Fruit fly (Drosophila melanogaster): ENCODE measurements around the gene Tektin-C.
A peak's percentile ranks its signal among the peaks of the same experiment; 100 is the strongest.

The Tektin-C gene

DNA sequence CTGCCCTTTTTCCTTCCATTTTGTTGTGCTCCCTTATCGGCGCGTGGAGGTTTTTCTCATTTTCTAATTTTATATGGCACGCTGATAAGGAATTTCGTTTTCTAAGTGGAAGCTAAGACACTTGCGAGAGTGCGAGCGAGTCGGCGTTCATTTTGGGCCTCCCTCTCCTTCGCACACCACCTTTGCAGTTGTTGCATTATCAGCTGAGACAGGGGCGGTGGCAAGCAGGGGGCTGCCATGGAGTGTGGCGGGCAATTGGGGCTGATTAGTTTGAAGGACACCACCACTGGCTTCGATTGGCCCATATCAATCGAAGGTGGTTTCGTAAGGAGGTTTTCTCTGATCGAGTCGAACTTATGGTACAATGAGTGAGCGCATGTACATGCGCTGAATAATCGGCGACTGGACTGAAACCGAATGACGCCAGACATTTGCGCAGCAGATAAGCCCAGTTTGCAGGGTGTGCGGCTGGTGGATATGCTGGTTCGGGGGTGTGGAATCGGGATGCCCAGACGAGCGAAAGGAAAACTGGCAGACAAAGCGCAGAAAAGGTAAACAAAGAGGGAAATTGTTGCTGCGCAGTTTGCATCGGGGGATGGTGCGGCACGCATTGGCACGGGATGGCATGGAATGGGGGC lies 13.4 kb upstream of the Tektin-C start:
- TF ChIP-seq CG34367 (tag; optimal IDR thresholded peaks at IDR 0.05): no peak
- TF ChIP-seq rn (GFP tag; IDR thresholded peaks at IDR 0.05): no peak
- no peak for TF ChIP-seq EcR (GFP tag; optimal IDR thresholded peaks at IDR 0.05)
- no peak for TF ChIP-seq Ets98B (GFP tag; IDR thresholded peaks at IDR 0.05)
- no peak for TF ChIP-seq CG14655 (GFP tag; optimal IDR thresholded peaks at IDR 0.05)
- no peak for TF ChIP-seq CG8159 (tag; optimal IDR thresholded peaks at IDR 0.05)
- TF ChIP-seq CG17806 (tag; optimal IDR thresholded peaks at IDR 0.05): no peak
- TF ChIP-seq CG8301 (tag; optimal IDR thresholded peaks at IDR 0.05): no peak
- TF ChIP-seq fd96Ca (GFP tag; IDR thresholded peaks at IDR 0.05): no peak
- no peak for TF ChIP-seq gl (tag; optimal IDR thresholded peaks at IDR 0.05)
- no peak for TF ChIP-seq CG32121 (GFP tag; IDR thresholded peaks at IDR 0.05)

DNA sequence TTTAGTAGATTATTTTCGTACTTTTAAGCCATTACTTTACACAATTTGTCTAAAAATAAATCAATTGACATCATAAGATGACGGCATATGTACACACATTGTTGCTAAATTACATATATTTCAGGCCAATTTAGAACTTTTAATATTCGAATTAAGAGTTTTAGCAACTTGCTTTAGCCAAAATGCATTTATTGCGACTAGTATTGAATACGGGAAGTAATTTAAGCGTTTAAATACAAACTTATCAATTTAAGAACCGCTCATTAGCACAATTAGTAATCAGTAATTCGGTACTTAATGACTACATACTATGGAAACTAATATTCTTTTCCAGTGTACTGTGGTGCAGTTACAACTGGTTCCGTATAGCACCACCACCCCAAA lies 12.8 kb upstream of the Tektin-C start:
- no peak for TF ChIP-seq CG34367 (tag; optimal IDR thresholded peaks at IDR 0.05)
- no peak for TF ChIP-seq rn (GFP tag; IDR thresholded peaks at IDR 0.05)
- TF ChIP-seq fd96Ca (GFP tag; IDR thresholded peaks at IDR 0.05): no peak
- TF ChIP-seq D1 (tag; optimal IDR thresholded peaks at IDR 0.05): no peak
- no peak for TF ChIP-seq CG13204 (GFP tag; optimal IDR thresholded peaks at IDR 0.05)
- TF ChIP-seq CG8159 (tag; optimal IDR thresholded peaks at IDR 0.05): no peak
- TF ChIP-seq Pif1B (GFP tag; optimal IDR thresholded peaks at IDR 0.05): no peak
- no peak for TF ChIP-seq CG10348 (GFP tag; IDR thresholded peaks at IDR 0.05)
- no peak for TF ChIP-seq Snoo (tag; optimal IDR thresholded peaks at IDR 0.05)

DNA sequence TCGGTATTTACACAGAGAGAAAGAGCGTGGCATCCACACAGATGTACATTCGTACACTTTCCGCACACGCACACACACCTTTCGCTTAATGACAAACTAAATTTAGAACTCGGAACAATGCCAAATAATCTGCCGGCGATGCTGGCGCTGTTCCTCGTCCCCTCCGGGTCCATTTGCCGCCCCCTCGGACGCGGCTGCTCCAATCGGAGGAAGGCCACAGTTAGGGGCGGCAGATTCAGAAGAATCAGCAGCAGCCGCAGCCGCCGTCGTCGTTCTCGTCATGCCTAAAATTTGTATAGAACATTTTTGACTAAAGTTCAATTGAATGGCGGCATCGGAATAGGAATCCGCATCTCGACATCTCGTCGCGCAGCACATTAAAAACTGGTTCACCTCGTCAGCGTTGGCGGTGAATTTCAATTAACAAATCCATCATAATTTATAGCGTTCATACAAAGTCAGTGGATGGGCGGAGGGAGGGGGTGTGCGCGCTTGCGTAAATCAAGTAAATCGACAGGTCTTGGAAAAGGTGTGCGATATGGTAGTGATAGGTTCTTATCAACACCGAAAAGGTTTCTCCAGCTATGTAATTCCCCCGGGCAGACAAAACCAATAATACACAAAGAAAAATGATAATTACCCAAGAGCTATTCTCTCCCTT lies 12.3 kb upstream of the Tektin-C start:
- TF ChIP-seq EcR (GFP tag; optimal IDR thresholded peaks at IDR 0.05): no peak
- TF ChIP-seq CG32121 (GFP tag; IDR thresholded peaks at IDR 0.05): peak; percentile 80

DNA sequence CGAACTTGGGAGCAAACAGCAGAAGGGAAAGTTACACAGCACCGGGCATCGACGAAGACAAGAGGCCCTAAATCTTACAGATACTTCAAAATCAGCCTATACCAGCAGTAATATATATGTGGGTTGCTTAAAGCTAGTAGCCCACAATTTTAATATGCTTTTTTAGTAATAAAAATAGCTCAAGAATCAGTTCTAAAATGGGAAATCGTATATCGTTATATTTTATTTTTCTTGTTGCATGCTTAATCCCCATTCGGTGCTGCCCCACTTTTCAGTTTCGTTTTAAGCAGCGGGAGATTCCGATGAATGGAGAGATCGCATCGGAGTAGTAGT lies 11.7 kb upstream of the Tektin-C start:
- TF ChIP-seq fd96Ca (GFP tag; IDR thresholded peaks at IDR 0.05) (peak; percentile 87), CG15710 (tag; optimal IDR thresholded peaks at IDR 0.05) (peak; percentile 86), D1 (tag; optimal IDR thresholded peaks at IDR 0.05) (peak; percentile 50), EcR (GFP tag; optimal IDR thresholded peaks at IDR 0.05) (peak; percentile 23), Pif1A (GFP tag; optimal IDR thresholded peaks at IDR 0.05) (peak; percentile 88), CG13204 (GFP tag; optimal IDR thresholded peaks at IDR 0.05) (peak; percentile 62), CG34367 (tag; optimal IDR thresholded peaks at IDR 0.05) (peak; percentile 75), Snoo (tag; optimal IDR thresholded peaks at IDR 0.05) (peak; percentile 55), Pif1B (GFP tag; optimal IDR thresholded peaks at IDR 0.05) (peak; percentile 78), rn (GFP tag; IDR thresholded peaks at IDR 0.05) (no peak), CG10348 (GFP tag; IDR thresholded peaks at IDR 0.05) (0 out of 2 replicates have a peak, but pooled peaks have one; percentile 31), CG8159 (tag; optimal IDR thresholded peaks at IDR 0.05) (peak; percentile 89), Ets98B (GFP tag; IDR thresholded peaks at IDR 0.05) (peak; percentile 62), CG4496 (GFP tag; IDR thresholded peaks at IDR 0.05) (no peak; the same call in 1 of the 3 replicates), CG14655 (GFP tag; optimal IDR thresholded peaks at IDR 0.05) (peak; percentile 87), gl (tag; optimal IDR thresholded peaks at IDR 0.05) (peak; percentile 59), CG8301 (tag; optimal IDR thresholded peaks at IDR 0.05) (peak; percentile 87), CG9948 (tag; optimal IDR thresholded peaks at IDR 0.05) (peak; percentile 85), CG32121 (GFP tag; IDR thresholded peaks at IDR 0.05) (no peak; the same call in 1 of the 2 replicates), CG17806 (tag; optimal IDR thresholded peaks at IDR 0.05) (peak; percentile 79), CG12605 (GFP tag; IDR thresholded peaks at IDR 0.05) (peak; percentile 11; the same call in 1 of the 2 replicates)

DNA sequence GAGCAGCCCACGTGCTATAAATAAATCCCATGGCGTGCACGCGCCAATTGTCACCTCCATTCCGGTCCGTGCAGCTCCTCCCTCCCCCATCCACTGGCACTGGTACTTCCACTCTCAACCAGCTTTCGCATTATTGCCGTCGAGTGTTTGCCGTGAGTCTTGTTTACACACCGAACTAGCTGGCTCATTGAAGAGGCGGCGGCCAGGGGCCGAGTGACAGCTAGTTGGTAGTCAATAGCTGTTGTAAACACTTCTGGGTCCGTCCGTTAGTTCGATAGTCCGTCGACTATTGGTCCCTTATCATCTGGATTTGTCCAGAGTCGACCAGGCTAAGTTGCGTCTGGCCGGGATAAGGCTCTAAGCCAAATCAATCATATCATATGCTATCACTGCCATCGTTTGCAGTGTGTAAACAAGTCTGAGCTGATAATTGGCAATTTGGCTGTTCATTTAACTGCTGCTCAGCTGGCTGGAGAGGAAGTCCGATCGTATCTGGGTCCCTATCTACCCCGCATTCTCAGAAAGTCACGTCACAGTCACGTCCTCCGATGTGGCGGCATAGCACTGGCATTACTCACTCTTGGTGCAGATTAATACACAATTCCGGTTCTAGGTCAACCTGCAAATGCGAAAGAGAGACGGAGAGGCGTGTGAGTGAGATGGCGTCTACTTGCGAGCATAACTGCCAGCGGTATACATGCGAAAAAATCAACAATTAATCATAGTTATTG lies 11.2 kb upstream of the Tektin-C start:
- TF ChIP-seq Pif1A (GFP tag; optimal IDR thresholded peaks at IDR 0.05): peak; percentile 13
- peak; percentile 37 for TF ChIP-seq gl (tag; optimal IDR thresholded peaks at IDR 0.05)
- TF ChIP-seq CG15710 (tag; optimal IDR thresholded peaks at IDR 0.05): peak; percentile 4
- TF ChIP-seq Ets98B (GFP tag; IDR thresholded peaks at IDR 0.05): peak; percentile 35; the same call in 1 of the 2 replicates
- TF ChIP-seq CG17806 (tag; optimal IDR thresholded peaks at IDR 0.05): no peak
- TF ChIP-seq CG8301 (tag; optimal IDR thresholded peaks at IDR 0.05): peak; percentile 23
- no peak for TF ChIP-seq CG13204 (GFP tag; optimal IDR thresholded peaks at IDR 0.05)
- peak; percentile 68; the same call in 1 of the 2 replicates for TF ChIP-seq CG32121 (GFP tag; IDR thresholded peaks at IDR 0.05)
- TF ChIP-seq CG10348 (GFP tag; IDR thresholded peaks at IDR 0.05): no peak
- no peak for TF ChIP-seq CG34367 (tag; optimal IDR thresholded peaks at IDR 0.05)
- no peak for TF ChIP-seq Snoo (tag; optimal IDR thresholded peaks at IDR 0.05)
- TF ChIP-seq rn (GFP tag; IDR thresholded peaks at IDR 0.05): no peak
- peak; percentile 50 for TF ChIP-seq CG14655 (GFP tag; optimal IDR thresholded peaks at IDR 0.05)
- no peak for TF ChIP-seq CG8159 (tag; optimal IDR thresholded peaks at IDR 0.05)
- TF ChIP-seq EcR (GFP tag; optimal IDR thresholded peaks at IDR 0.05): peak; percentile 37
- TF ChIP-seq fd96Ca (GFP tag; IDR thresholded peaks at IDR 0.05): peak; percentile 65; the same call in 2 of the 3 replicates
- no peak for TF ChIP-seq CG9948 (tag; optimal IDR thresholded peaks at IDR 0.05)
- no peak for TF ChIP-seq CG12605 (GFP tag; IDR thresholded peaks at IDR 0.05)
- TF ChIP-seq D1 (tag; optimal IDR thresholded peaks at IDR 0.05): no peak
- TF ChIP-seq Pif1B (GFP tag; optimal IDR thresholded peaks at IDR 0.05): peak; percentile 14
- peak; percentile 75; the same call in 2 of the 3 replicates for TF ChIP-seq CG4496 (GFP tag; IDR thresholded peaks at IDR 0.05)
